Fruit fly (Drosophila melanogaster): Measurements from ENCODE around the gene CG1958.

The CG1958 gene

DNA sequence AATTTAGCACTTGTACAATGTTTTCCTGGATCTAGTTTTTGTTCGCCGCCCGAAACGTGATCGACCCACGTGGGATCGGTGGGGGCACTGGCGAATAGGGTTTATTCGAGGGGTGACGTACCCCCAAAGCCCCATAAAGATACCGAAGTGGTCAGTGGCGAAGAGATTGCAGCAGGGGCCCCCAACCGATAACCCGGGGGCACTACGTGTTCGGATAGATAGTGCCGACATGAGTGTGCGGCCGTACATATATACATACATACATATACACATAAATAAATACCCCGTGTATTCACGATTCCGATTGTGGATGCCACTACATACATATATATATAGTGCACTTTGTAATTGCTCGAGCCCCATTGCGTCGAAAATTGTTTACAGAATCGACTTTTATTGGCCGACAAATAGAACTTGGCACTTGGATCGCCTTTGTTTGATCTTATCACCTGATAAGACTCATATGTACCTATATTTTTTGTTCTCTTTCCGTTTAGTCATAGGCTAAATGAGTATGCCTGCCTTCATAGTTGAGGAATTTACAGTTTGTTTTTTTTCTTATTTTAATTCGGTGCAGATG is 37.2 kb downstream of the CG1958 start (continued):
- no peak for TF ChIP-seq Ets96B (tag; optimal IDR thresholded peaks at IDR 0.05)

DNA sequence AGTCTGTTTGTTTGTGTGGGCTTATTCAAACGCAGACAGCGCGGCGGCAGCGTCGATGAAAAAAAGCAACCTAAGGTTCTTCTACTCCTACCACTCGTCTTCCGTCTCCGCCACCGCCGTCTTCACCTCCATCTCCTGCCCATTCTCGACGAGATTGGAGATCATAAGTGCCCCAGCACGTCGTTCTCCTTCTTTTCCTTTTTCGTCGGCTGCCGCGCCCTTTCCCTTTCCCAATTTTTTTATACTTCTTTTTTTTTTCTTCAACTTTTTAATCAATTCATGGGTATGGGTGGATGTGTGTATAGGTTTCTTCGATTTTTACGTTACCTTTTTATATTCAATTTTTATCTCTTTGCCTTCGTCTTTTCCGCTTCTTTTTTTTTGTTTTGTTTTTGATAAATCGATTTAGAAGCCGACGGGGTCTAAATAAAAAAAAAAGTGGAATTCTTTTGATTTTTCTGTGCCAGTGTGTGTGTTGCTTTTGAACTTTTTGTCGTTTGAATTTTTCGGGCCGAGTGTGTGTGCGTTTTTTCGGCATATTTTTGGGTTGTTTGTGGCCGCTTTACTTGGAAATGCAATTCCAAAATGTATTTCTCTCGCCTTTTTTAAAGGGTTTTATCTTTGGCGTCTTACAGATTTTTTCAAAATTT is 38.2 kb downstream of the CG1958 start:
- no peak for TF ChIP-seq Sox14 (GFP tag; optimal IDR thresholded peaks at IDR 0.05)
- TF ChIP-seq CG6854 (GFP tag; optimal IDR thresholded peaks at IDR 0.05): peak; percentile 50
- TF ChIP-seq fd59A (GFP tag; optimal IDR thresholded peaks at IDR 0.05): no peak
- no peak for TF ChIP-seq Sox15 (GFP tag; optimal IDR thresholded peaks at IDR 0.05)
- no peak for TF ChIP-seq Sox102F (GFP tag; optimal IDR thresholded peaks at IDR 0.05)
- peak; percentile 73; the same call in 2 of the 3 replicates for TF ChIP-seq CG6163 (GFP tag; IDR thresholded peaks at IDR 0.05)
- no peak for TF ChIP-seq CG8319 (GFP tag; optimal IDR thresholded peaks at IDR 0.05)
- TF ChIP-seq CG10631 (GFP tag; optimal IDR thresholded peaks at IDR 0.05): no peak
- no peak for TF ChIP-seq pdm3 (GFP tag; optimal IDR thresholded peaks at IDR 0.05)
- TF ChIP-seq CG3919 (GFP tag; optimal IDR thresholded peaks at IDR 0.05): no peak
- no peak for TF ChIP-seq CG11294 (GFP tag; IDR thresholded peaks at IDR 0.05)
- TF ChIP-seq CG16779 (tag; optimal IDR thresholded peaks at IDR 0.05): peak; percentile 45
- peak; percentile 77 to 80 for TF ChIP-seq ss (GFP tag; optimal IDR thresholded peaks at IDR 0.05)
- TF ChIP-seq vri (GFP tag; optimal IDR thresholded peaks at IDR 0.05): peak; percentile 47
- peak; percentile 35 for TF ChIP-seq esn (GFP tag; optimal IDR thresholded peaks at IDR 0.05)
- TF ChIP-seq Hr38 (GFP tag; optimal IDR thresholded peaks at IDR 0.05): no peak
- TF ChIP-seq CG32006 (GFP tag; optimal IDR thresholded peaks at IDR 0.05): no peak
- TF ChIP-seq CG6808 (GFP tag; optimal IDR thresholded peaks at IDR 0.05): peak; percentile 68
- TF ChIP-seq eg (GFP tag; IDR thresholded peaks at IDR 0.05): no peak
- no peak for TF ChIP-seq svp (GFP tag)
- TF ChIP-seq Eip78C (GFP tag): peak; percentile 37
- no peak for TF ChIP-seq fkh (GFP tag; optimal IDR thresholded peaks at IDR 0.05)
- no peak for TF ChIP-seq cyc (GFP tag; optimal IDR thresholded peaks at IDR 0.05)
- TF ChIP-seq lz (GFP tag; optimal IDR thresholded peaks at IDR 0.05): no peak
- TF ChIP-seq OdsH (GFP tag; optimal IDR thresholded peaks at IDR 0.05): no peak
- peak; percentile 44 for TF ChIP-seq spab (GFP tag; optimal IDR thresholded peaks at IDR 0.05)
- no peak for TF ChIP-seq CG34406 (GFP tag; optimal IDR thresholded peaks at IDR 0.05)
- no peak for TF ChIP-seq CG3032 (tag; optimal IDR thresholded peaks at IDR 0.05)
- no peak for TF ChIP-seq net (GFP tag; optimal IDR thresholded peaks at IDR 0.05)
- no peak for TF ChIP-seq CG15336 (GFP tag; IDR thresholded peaks at IDR 0.05)
- TF ChIP-seq CG8119 (GFP tag; IDR thresholded peaks at IDR 0.05): no peak
- TF ChIP-seq CG4318 (GFP tag; optimal IDR thresholded peaks at IDR 0.05): no peak
- TF ChIP-seq Hr4 (GFP tag; optimal IDR thresholded peaks at IDR 0.05): no peak
- TF ChIP-seq Eip93F (GFP tag; optimal IDR thresholded peaks at IDR 0.05): no peak
- TF ChIP-seq Gug (GFP tag; IDR thresholded peaks at IDR 0.05): no peak
- TF ChIP-seq dsx (GFP tag; optimal IDR thresholded peaks at IDR 0.05; ENCODE audit: poor library complexity, severe bottlenecking): peak; percentile 65
- TF ChIP-seq Met (GFP tag; optimal IDR thresholded peaks at IDR 0.05): peak; percentile 22
- peak; percentile 22 for TF ChIP-seq Ets96B (tag; optimal IDR thresholded peaks at IDR 0.05)
- no peak for TF ChIP-seq fd85E (GFP tag; optimal IDR thresholded peaks at IDR 0.05)
- TF ChIP-seq acj6 (GFP tag; optimal IDR thresholded peaks at IDR 0.05): no peak
- TF ChIP-seq achi (GFP tag; optimal IDR thresholded peaks at IDR 0.05): no peak
- TF ChIP-seq Lpt (GFP tag; optimal IDR thresholded peaks at IDR 0.05): no peak
- peak; percentile 73 for TF ChIP-seq CG9139 (GFP tag; optimal IDR thresholded peaks at IDR 0.05)
- TF ChIP-seq CG10669 (GFP tag; optimal IDR thresholded peaks at IDR 0.05): peak; percentile 42
- no peak for TF ChIP-seq Hr39 (GFP tag; optimal IDR thresholded peaks at IDR 0.05)
- TF ChIP-seq CG1621 (tag; optimal IDR thresholded peaks at IDR 0.05): peak; percentile 36
- no peak for TF ChIP-seq topi (GFP tag; optimal IDR thresholded peaks at IDR 0.05)

Measured in whole organism, prepupa.